Worm (Caenorhabditis elegans) whole organism, L1 larva: ENCODE data around the gene prk-2.

Source experiments
- C04F5.9 ChIP-seq: sonication (generic microtip); optimal IDR thresholded peaks from 2 replicates; lab custom pipeline; 2016; ENCODE audit warnings: missing genetic modification characterization, missing compliant biosample characterization
- C16A3.4 ChIP-seq: fragments of 150-350 bp; optimal IDR thresholded peaks from 2 replicates; lab custom pipeline; 2014; ENCODE audit warnings: missing biosample characterization, missing genetic modification characterization
- C34B4.2 ChIP-seq: sonication (generic microtip); optimal IDR thresholded peaks from 2 replicates; lab custom pipeline; 2017; ENCODE audit warnings: mild to moderate bottlenecking, missing genetic modification characterization, missing compliant biosample characterization
- F16B12.6 ChIP-seq: fragments of 150-350 bp; optimal IDR thresholded peaks from 2 replicates; lab custom pipeline; 2014; ENCODE audit warnings: missing biosample characterization, missing genetic modification characterization
- Y116A8C.19 ChIP-seq: sonication (generic microtip); optimal IDR thresholded peaks from 2 replicates; lab custom pipeline; 2016; ENCODE audit warnings: missing compliant biosample characterization, missing genetic modification characterization, borderline replicate concordance
- alr-1 ChIP-seq: fragments of 200-800 bp; sonication (Bioruptor generic); optimal IDR thresholded peaks from 2 replicates; lab custom pipeline; 2018; ENCODE audit warnings: borderline replicate concordance, mild to moderate bottlenecking, missing genetic modification characterization, missing compliant biosample characterization
- aly-2 ChIP-seq: fragments of 150-350 bp; optimal IDR thresholded peaks from 2 replicates; lab custom pipeline; 2014; ENCODE audit warnings: missing biosample characterization, missing genetic modification characterization
- ama-1 ChIP-seq: fragments of 150-350 bp; optimal IDR thresholded peaks from 2 replicates; lab custom pipeline; 2014
- blmp-1 ChIP-seq: fragments of 150-350 bp; optimal IDR thresholded peaks from 2 replicates; lab custom pipeline; 2014; ENCODE audit warnings: missing biosample characterization, missing genetic modification characterization
- ceh-63 ChIP-seq: fragments of 200-800 bp; sonication (Bioruptor generic); optimal IDR thresholded peaks from 2 replicates; lab custom pipeline; 2018; ENCODE audit warnings: mild to moderate bottlenecking, missing genetic modification characterization, missing compliant biosample characterization
- ceh-82 ChIP-seq, 3 experiments: fragments of 150-350 bp in 1 of 3; sonication (generic microtip) in 2 of 3; optimal IDR thresholded peaks; 2 replicates each; lab custom pipeline; 2014 to 2017; ENCODE audit warnings: missing biosample characterization in 3 of 3, missing genetic modification characterization in 3 of 3
- ceh-90 ChIP-seq: sonication (generic microtip); optimal IDR thresholded peaks from 2 replicates; lab custom pipeline; 2016; ENCODE audit warnings: missing genetic modification characterization, missing compliant biosample characterization
- dsc-1 ChIP-seq: sonication (generic microtip); optimal IDR thresholded peaks from 2 replicates; lab custom pipeline; 2016; ENCODE audit warnings: mild to moderate bottlenecking, missing genetic modification characterization, missing compliant biosample characterization
- efl-1 ChIP-seq, 4 experiments: fragments of 150-350 bp; optimal IDR thresholded peaks in 3 of 4; peaks in 1 of 4; 1 replicate in 1 of 4; 2 replicates in 3 of 4; lab custom pipeline; 2014; ENCODE audit warnings: missing biosample characterization in 2 of 4, missing genetic modification characterization in 2 of 4, missing genetic modification reagents in 2 of 4
- efl-3 ChIP-seq: fragments of 200-800 bp; sonication (Bioruptor generic); optimal IDR thresholded peaks from 2 replicates; lab custom pipeline; 2018; ENCODE audit warnings: mild to moderate bottlenecking, missing genetic modification characterization, missing compliant biosample characterization
- elt-2 ChIP-seq: sonication (generic microtip); optimal IDR thresholded peaks from 2 replicates; lab custom pipeline; 2016; ENCODE audit warnings: missing genetic modification characterization, mild to moderate bottlenecking, inconsistent platforms, missing compliant biosample characterization, missing genetic modification reagents
- fkh-4 ChIP-seq: sonication (generic microtip); optimal IDR thresholded peaks from 2 replicates; lab custom pipeline; 2016; ENCODE audit warnings: missing compliant biosample characterization, missing genetic modification characterization, borderline replicate concordance
- fkh-8 ChIP-seq: sonication (generic microtip); optimal IDR thresholded peaks from 2 replicates; lab custom pipeline; 2016; ENCODE audit warnings: mild to moderate bottlenecking, missing genetic modification characterization, missing compliant biosample characterization
- fos-1 ChIP-seq: fragments of 150-350 bp; optimal IDR thresholded peaks from 2 replicates; lab custom pipeline; 2014; ENCODE audit warnings: missing biosample characterization, missing genetic modification characterization
- hlh-17 ChIP-seq: fragments of 200-800 bp; sonication (Bioruptor generic); optimal IDR thresholded peaks from 2 replicates; lab custom pipeline; 2018; ENCODE audit warnings: missing genetic modification characterization, mild to moderate bottlenecking, missing compliant biosample characterization, moderate library complexity, borderline replicate concordance
- hlh-4 ChIP-seq: sonication (generic microtip); optimal IDR thresholded peaks from 2 replicates; lab custom pipeline; 2016; ENCODE audit warnings: mild to moderate bottlenecking, missing genetic modification characterization, missing compliant biosample characterization
- hpl-2 ChIP-seq: fragments of 150-350 bp; optimal IDR thresholded peaks from 2 replicates; lab custom pipeline; 2014; ENCODE audit warnings: missing biosample characterization, missing genetic modification reagents, missing genetic modification characterization
- irx-1 ChIP-seq: sonication (generic microtip); optimal IDR thresholded peaks from 2 replicates; lab custom pipeline; 2016; ENCODE audit warnings: missing genetic modification characterization, missing compliant biosample characterization
- jun-1 ChIP-seq: fragments of 150-350 bp; optimal IDR thresholded peaks from 2 replicates; lab custom pipeline; 2014; ENCODE audit warnings: missing biosample characterization, missing genetic modification reagents, missing genetic modification characterization
- lin-13 ChIP-seq: fragments of 150-350 bp; optimal IDR thresholded peaks from 2 replicates; lab custom pipeline; 2014; ENCODE audit warnings: missing biosample characterization, missing genetic modification reagents, missing genetic modification characterization
- lin-15B ChIP-seq: fragments of 150-350 bp; sonication (generic microtip); optimal IDR thresholded peaks from 3 replicates; lab custom pipeline; 2014; ENCODE audit warnings: missing biosample characterization, missing genetic modification characterization
- lin-35 ChIP-seq, 2 experiments: fragments of 150-350 bp; optimal IDR thresholded peaks; 2 replicates each; lab custom pipeline; 2014; ENCODE audit warnings: missing biosample characterization in 2 of 2, missing genetic modification characterization in 2 of 2, missing genetic modification reagents in 2 of 2
- lir-3 ChIP-seq: sonication (generic microtip); optimal IDR thresholded peaks from 2 replicates; lab custom pipeline; 2016; ENCODE audit warnings: mild to moderate bottlenecking, missing genetic modification characterization, moderate library complexity, missing compliant biosample characterization; ENCODE audit not compliant: poor library complexity
- mdl-1 ChIP-seq, 2 experiments: fragments of 150-350 bp; optimal IDR thresholded peaks; 2 replicates each; lab custom pipeline; 2014 to 2017; ENCODE audit warnings: missing biosample characterization in 2 of 2, missing genetic modification characterization in 2 of 2, inconsistent platforms in 1 of 2
- mep-1 ChIP-seq: fragments of 150-350 bp; optimal IDR thresholded peaks from 2 replicates; lab custom pipeline; 2014; ENCODE audit warnings: missing biosample characterization, missing genetic modification characterization
- nhr-19 ChIP-seq: fragments of 200-800 bp; sonication (Bioruptor generic); conservative IDR thresholded peaks from 2 replicates; pipeline ENCODE4 v1.3.6; 2022; ENCODE audit warnings: missing genetic modification characterization, missing compliant biosample characterization
- nhr-76 ChIP-seq: sonication (generic microtip); optimal IDR thresholded peaks from 2 replicates; lab custom pipeline; 2017; ENCODE audit warnings: missing biosample characterization, missing genetic modification characterization
- nhr-77 ChIP-seq: fragments of 150-350 bp; optimal IDR thresholded peaks from 2 replicates; lab custom pipeline; 2014; ENCODE audit warnings: missing biosample characterization, missing genetic modification characterization
- nhr-85 ChIP-seq: sonication (generic microtip); peaks from one replicate; lab custom pipeline; 2016; ENCODE audit warnings: missing genetic modification characterization, inconsistent platforms, missing compliant biosample characterization
- pag-3 ChIP-seq: sonication (generic microtip); optimal IDR thresholded peaks from 2 replicates; lab custom pipeline; 2017; ENCODE audit warnings: missing genetic modification characterization, mild to moderate bottlenecking, missing compliant biosample characterization, antibody characterized with exemption, borderline replicate concordance; ENCODE audit not compliant: insufficient read depth
- pqm-1 ChIP-seq: sonication (generic microtip); optimal IDR thresholded peaks from 3 replicates; lab custom pipeline; 2017; ENCODE audit warnings: missing biosample characterization, missing genetic modification characterization
- rnt-1 ChIP-seq: sonication (generic microtip); optimal IDR thresholded peaks from 2 replicates; lab custom pipeline; 2016; ENCODE audit warnings: mild to moderate bottlenecking, missing genetic modification characterization, moderate library complexity, missing compliant biosample characterization
- snpc-4 ChIP-seq: fragments of 150-350 bp; optimal IDR thresholded peaks from 2 replicates; lab custom pipeline; 2014; ENCODE audit warnings: missing biosample characterization, missing genetic modification characterization
- snu-23 ChIP-seq: sonication (generic microtip); optimal IDR thresholded peaks from 2 replicates; lab custom pipeline; 2016; ENCODE audit warnings: missing genetic modification characterization, missing compliant biosample characterization
- sox-4 ChIP-seq: sonication (generic microtip); optimal IDR thresholded peaks from 2 replicates; lab custom pipeline; 2016; ENCODE audit warnings: missing genetic modification characterization, missing compliant biosample characterization
- sptf-1 ChIP-seq: fragments of 150-350 bp; optimal IDR thresholded peaks from 2 replicates; lab custom pipeline; 2014; ENCODE audit warnings: missing biosample characterization, missing genetic modification characterization
- swsn-7 ChIP-seq: sonication (generic microtip); optimal IDR thresholded peaks from 2 replicates; lab custom pipeline; 2016; ENCODE audit warnings: missing genetic modification characterization, missing compliant biosample characterization
- tbx-2 ChIP-seq: sonication (generic microtip); optimal IDR thresholded peaks from 2 replicates; lab custom pipeline; 2016; ENCODE audit warnings: missing genetic modification characterization, missing compliant biosample characterization
- tlp-1 ChIP-seq: fragments of 150-350 bp; optimal IDR thresholded peaks from 2 replicates; lab custom pipeline; 2014; ENCODE audit warnings: missing biosample characterization, missing genetic modification characterization
- unc-30 ChIP-seq: sonication (generic microtip); optimal IDR thresholded peaks from 2 replicates; lab custom pipeline; 2017; ENCODE audit warnings: missing biosample characterization, missing genetic modification characterization
- unc-62 ChIP-seq: fragments of 150-350 bp; optimal IDR thresholded peaks from 2 replicates; lab custom pipeline; 2014; ENCODE audit warnings: missing biosample characterization, missing genetic modification reagents, missing genetic modification characterization
- unc-98 ChIP-seq: fragments of 200-800 bp; sonication (Bioruptor generic); IDR thresholded peaks from 2 replicates; pipeline ENCODE4 v1.3.6; 2022; ENCODE audit warnings: missing genetic modification characterization, missing compliant biosample characterization
- vab-15 ChIP-seq: sonication (generic microtip); optimal IDR thresholded peaks from 2 replicates; lab custom pipeline; 2017; ENCODE audit warnings: missing genotype, mild to moderate bottlenecking, missing genetic modification characterization, missing compliant biosample characterization
- xbp-1 ChIP-seq: sonication (generic microtip); optimal IDR thresholded peaks from 2 replicates; lab custom pipeline; 2016; ENCODE audit warnings: missing genetic modification characterization, missing compliant biosample characterization
- zag-1 ChIP-seq: fragments of 150-350 bp; optimal IDR thresholded peaks from 2 replicates; lab custom pipeline; 2014; ENCODE audit warnings: missing biosample characterization, missing genetic modification characterization

The prk-2 gene

ce11 chrIII:3404354-3404913 is 34.4 kb upstream of the prk-2 start, which contains the start of the genes npp-9 and F59A2.5 (continued):
- TF ChIP-seq xbp-1 (tag; lab: Kevin White, UChicago): peak; percentile 31
- no peak for TF ChIP-seq zag-1 (tag; lab: Kevin White, UChicago)
- peak in 1 of 3 experiments; percentile 62 for TF ChIP-seq ceh-82 (tag; optimal IDR thresholded peaks at IDR 0.05; lab: Kevin White, UChicago)
- no peak for TF ChIP-seq unc-30 (tag; lab: Kevin White, UChicago)
- no peak for TF ChIP-seq lir-3 (tag; lab: Kevin White, UChicago)
- no peak for TF ChIP-seq pqm-1 (tag; lab: Kevin White, UChicago)
- no peak for TF ChIP-seq ama-1 (lab: Kevin White, UChicago)
- TF ChIP-seq unc-62 (GFP tag; lab: Kevin White, UChicago): no peak
- no peak for TF ChIP-seq alr-1 (tag; lab: Kevin White, UChicago)
- TF ChIP-seq F16B12.6 (tag; lab: Kevin White, UChicago): peak; percentile 27
- TF ChIP-seq vab-15 (tag; lab: Kevin White, UChicago): no peak
- no peak for TF ChIP-seq sox-4 (tag; lab: Kevin White, UChicago)
- no peak for TF ChIP-seq hpl-2 (GFP tag; lab: Kevin White, UChicago)
- TF ChIP-seq fos-1 (tag; lab: Kevin White, UChicago): no peak
- peak; percentile 34 for TF ChIP-seq nhr-19 (GFP tag; lab: Robert Waterston, UW)
- TF ChIP-seq nhr-77 (tag; lab: Kevin White, UChicago): peak; percentile 29
- TF ChIP-seq snpc-4: no peak
- no peak for TF ChIP-seq irx-1 (tag; lab: Kevin White, UChicago)
- no peak for TF ChIP-seq Y116A8C.19
- TF ChIP-seq efl-3 (GFP tag; lab: Kevin White, UChicago): no peak
- TF ChIP-seq rnt-1 (tag; lab: Kevin White, UChicago): no peak
- peak in 1 of 2 experiments; percentile 12 for TF ChIP-seq mdl-1 (tag; optimal IDR thresholded peaks at IDR 0.05; lab: Kevin White, UChicago)
- peak; percentile 59 for TF ChIP-seq snu-23
- TF ChIP-seq ceh-63 (GFP tag; lab: Kevin White, UChicago): no peak
- TF ChIP-seq lin-15B (tag; lab: Kevin White, UChicago): peak; percentile 43
- TF ChIP-seq C34B4.2: no peak
- peak; percentile 65 to 85 for TF ChIP-seq lin-35 (GFP tag; optimal IDR thresholded peaks at IDR 0.05; lab: Kevin White, UChicago)
- no peak for TF ChIP-seq elt-2
- TF ChIP-seq sptf-1 (tag; lab: Kevin White, UChicago): no peak
- TF ChIP-seq mep-1: peak; percentile 39
- no peak for TF ChIP-seq C04F5.9 (tag; lab: Kevin White, UChicago)
- TF ChIP-seq ceh-90: no peak
- peak; percentile 25 for TF ChIP-seq fkh-8
- no peak for TF ChIP-seq hlh-4 (tag; lab: Kevin White, UChicago)
- TF ChIP-seq tlp-1 (tag; lab: Kevin White, UChicago): no peak
- peak; percentile 46 for TF ChIP-seq jun-1 (tag; lab: Kevin White, UChicago)
- peak; percentile 70 for TF ChIP-seq nhr-85 (tag; lab: Kevin White, UChicago)
- TF ChIP-seq dsc-1 (tag; lab: Kevin White, UChicago): no peak
- TF ChIP-seq swsn-7 (tag; lab: Kevin White, UChicago): peak; percentile 15
- no peak for TF ChIP-seq unc-98 (GFP tag; lab: Robert Waterston, UW)
- TF ChIP-seq C16A3.4 (tag; lab: Kevin White, UChicago): no peak
- peak; percentile 31 for TF ChIP-seq lin-13
- TF ChIP-seq pag-3 (tag; lab: Kevin White, UChicago): no peak
- TF ChIP-seq aly-2 (tag; lab: Kevin White, UChicago): no peak
- no peak for TF ChIP-seq hlh-17 (GFP tag; lab: Kevin White, UChicago)
- no peak for TF ChIP-seq fkh-4
- peak; percentile 71 to 74 for TF ChIP-seq efl-1 (optimal IDR thresholded peaks at IDR 0.05; lab: Kevin White, UChicago)
- TF ChIP-seq efl-1 (GFP tag; optimal IDR thresholded peaks at IDR 0.05 in 1 of 2; lab: Kevin White, UChicago): peak; percentile 75 to 96
- peak; percentile 40 for TF ChIP-seq blmp-1 (tag; lab: Kevin White, UChicago)
- TF ChIP-seq nhr-76 (tag; lab: Kevin White, UChicago): no peak
- TF ChIP-seq tbx-2: peak; percentile 2
